Fruit fly (Drosophila melanogaster): Measurements from ENCODE around the gene Cpr35B.

Cpr35B gene

dm6 chr2L:14376484-14377254, 48.3 kb downstream of the Cpr35B start (continued):
- TF ChIP-seq NFAT (GFP tag; IDR thresholded peaks at IDR 0.05) (no peak), Rx (GFP tag; IDR thresholded peaks at IDR 0.05) (no peak), CG6791 (GFP tag; IDR thresholded peaks at IDR 0.05; ENCODE audit: partially characterized antibody) (no peak), CG10274 (GFP tag; optimal IDR thresholded peaks at IDR 0.05) (peak; percentile 40), stwl (tag; optimal IDR thresholded peaks at IDR 0.05) (no peak), fd64A (GFP tag; optimal IDR thresholded peaks at IDR 0.05) (peak; percentile 1), CG34376 (GFP tag; optimal IDR thresholded peaks at IDR 0.05) (no peak), peb (GFP tag; IDR thresholded peaks at IDR 0.05) (no peak), CG9437 (GFP tag; optimal IDR thresholded peaks at IDR 0.05) (peak; percentile 32), zen2 (GFP tag; IDR thresholded peaks at IDR 0.05; ENCODE audit: partially characterized antibody) (no peak), CG10209 (GFP tag; optimal IDR thresholded peaks at IDR 0.05) (peak; percentile 45), corto (GFP tag; optimal IDR thresholded peaks at IDR 0.05) (no peak), sc (optimal IDR thresholded peaks at IDR 0.05) (no peak), sc (GFP tag; optimal IDR thresholded peaks at IDR 0.05) (no peak), CG17612 (GFP tag; IDR thresholded peaks at IDR 0.05) (no peak), TFAM (GFP tag; optimal IDR thresholded peaks at IDR 0.05) (no peak), CG8359 (GFP tag; optimal IDR thresholded peaks at IDR 0.05; ENCODE audit: borderline replicate concordance) (no peak), mam (GFP tag; optimal IDR thresholded peaks at IDR 0.05) (no peak), CG2889 (GFP tag; IDR thresholded peaks at IDR 0.05) (no peak), CG6854 (GFP tag; optimal IDR thresholded peaks at IDR 0.05) (no peak), Ravus (GFP tag; IDR thresholded peaks at IDR 0.05) (no peak), pfk (GFP tag; optimal IDR thresholded peaks at IDR 0.05) (no peak), lmd (GFP tag; IDR thresholded peaks at IDR 0.05) (peak; percentile 67), CG33557 (GFP tag; optimal IDR thresholded peaks at IDR 0.05) (no peak), sisA (GFP tag; IDR thresholded peaks at IDR 0.05) (no peak), Scr (GFP tag; IDR thresholded peaks at IDR 0.05; ENCODE audit: partially characterized antibody) (no peak), CG8388 (GFP tag; optimal IDR thresholded peaks at IDR 0.05) (no peak), aop (GFP tag; IDR thresholded peaks at IDR 0.05) (no peak), CG1529 (GFP tag; optimal IDR thresholded peaks at IDR 0.05) (no peak), ash1 (GFP tag; optimal IDR thresholded peaks at IDR 0.05) (no peak), bcd (GFP tag; optimal IDR thresholded peaks at IDR 0.05) (peak; percentile 48), E2f2 (GFP tag; IDR thresholded peaks at IDR 0.05) (no peak), CG8281 (tag; optimal IDR thresholded peaks at IDR 0.05) (peak; percentile 6), CG10366 (GFP tag; IDR thresholded peaks at IDR 0.05) (no peak), otp (GFP tag; IDR thresholded peaks at IDR 0.05) (no peak), sens (GFP tag) (peak; percentile 31), mirr (GFP tag; optimal IDR thresholded peaks at IDR 0.05) (no peak), ato (GFP tag; IDR thresholded peaks at IDR 0.05; ENCODE audit: partially characterized antibody) (no peak), Sox100B (GFP tag; optimal IDR thresholded peaks at IDR 0.05) (peak; percentile 60), lov (optimal IDR thresholded peaks at IDR 0.05) (no peak), lov (GFP tag; IDR thresholded peaks at IDR 0.05) (no peak), Nf-YC (tag; optimal IDR thresholded peaks at IDR 0.05) (peak; percentile 7), Stat92E (GFP tag; optimal IDR thresholded peaks at IDR 0.05) (no peak), Hr78 (GFP tag; optimal IDR thresholded peaks at IDR 0.05) (no peak), CG10565 (GFP tag; optimal IDR thresholded peaks at IDR 0.05) (no peak), twi (tag; optimal IDR thresholded peaks at IDR 0.05) (no peak), Ptx1 (GFP tag; IDR thresholded peaks at IDR 0.05) (peak; percentile 48), pan (optimal IDR thresholded peaks at IDR 0.05) (no peak), pan (GFP tag; optimal IDR thresholded peaks at IDR 0.05 in 1 of 2, IDR thresholded peaks at IDR 0.05 in 1 of 2) (peak in 1 of 2 experiments; percentile 45), esg (GFP tag; conservative IDR thresholded peaks at IDR 0.05) (0 out of 2 replicates have a peak, but pooled peaks have one; percentile 15)

All from whole organism, embryonic.